Fruit fly (Drosophila melanogaster): ENCODE measurements around the gene Nuak.

Nuak gene

dm6 chr3R:10284169-10284568 lies 20.1 kb downstream of the Nuak start (continued):
- no peak for TF ChIP-seq otp (GFP tag; IDR thresholded peaks at IDR 0.05)
- 0 out of 3 replicates have a peak, but pooled peaks have one; percentile 11 for TF ChIP-seq zen2 (GFP tag; IDR thresholded peaks at IDR 0.05; ENCODE audit: partially characterized antibody)
- 0 out of 3 replicates have a peak, but pooled peaks have one; percentile 55 for TF ChIP-seq CG2199 (GFP tag; IDR thresholded peaks at IDR 0.05)
- TF ChIP-seq CG42726 (GFP tag; IDR thresholded peaks at IDR 0.05; ENCODE audit: partially characterized antibody): no peak
- TF ChIP-seq Lpt (GFP tag; optimal IDR thresholded peaks at IDR 0.05): no peak
- TF ChIP-seq repo (GFP tag; optimal IDR thresholded peaks at IDR 0.05): no peak
- no peak for TF ChIP-seq E2f2 (GFP tag; IDR thresholded peaks at IDR 0.05)
- no peak for TF ChIP-seq cad (GFP tag; optimal IDR thresholded peaks at IDR 0.05)
- TF ChIP-seq Opbp (GFP tag; IDR thresholded peaks at IDR 0.05; ENCODE audit: partially characterized antibody): 0 out of 3 replicates have a peak, but pooled peaks have one; percentile 7
- no peak for TF ChIP-seq CG8765 (GFP tag; IDR thresholded peaks at IDR 0.05)
- TF ChIP-seq grn (GFP tag; optimal IDR thresholded peaks at IDR 0.05): peak; percentile 5
- TF ChIP-seq Mes4 (GFP tag; optimal IDR thresholded peaks at IDR 0.05): no peak
- no peak for TF ChIP-seq CG32772 (GFP tag; IDR thresholded peaks at IDR 0.05)
- TF ChIP-seq CG2678 (tag; optimal IDR thresholded peaks at IDR 0.05): no peak
- no peak for TF ChIP-seq Doc2 (GFP tag; IDR thresholded peaks at IDR 0.05)
- TF ChIP-seq ttk (GFP tag; IDR thresholded peaks at IDR 0.05): no peak
- TF ChIP-seq CG17912 (GFP tag; optimal IDR thresholded peaks at IDR 0.05): no peak
- TF ChIP-seq ab (GFP tag; optimal IDR thresholded peaks at IDR 0.05): no peak
- TF ChIP-seq Trl (optimal IDR thresholded peaks at IDR 0.05): peak; percentile 32 to 46
- TF ChIP-seq Trl (GFP tag; optimal IDR thresholded peaks at IDR 0.05): no peak
- TF ChIP-seq gro (GFP tag; optimal IDR thresholded peaks at IDR 0.05): no peak
- no peak for TF ChIP-seq Kr (GFP tag; optimal IDR thresholded peaks at IDR 0.05)
- no peak for TF ChIP-seq onecut (GFP tag; IDR thresholded peaks at IDR 0.05)
- TF ChIP-seq CG14014 (GFP tag; IDR thresholded peaks at IDR 0.05): no peak
- TF ChIP-seq eyg (GFP tag; optimal IDR thresholded peaks at IDR 0.05): no peak
- TF ChIP-seq CG1792 (GFP tag; optimal IDR thresholded peaks at IDR 0.05): no peak
- TF ChIP-seq CG13296 (GFP tag; optimal IDR thresholded peaks at IDR 0.05): no peak
- TF ChIP-seq CG2120 (GFP tag; optimal IDR thresholded peaks at IDR 0.05): no peak
- no peak for TF ChIP-seq CG11247 (GFP tag; IDR thresholded peaks at IDR 0.05)
- TF ChIP-seq mirr (GFP tag; optimal IDR thresholded peaks at IDR 0.05): no peak
- TF ChIP-seq slbo (GFP tag; IDR thresholded peaks at IDR 0.05): no peak
- TF ChIP-seq lov (optimal IDR thresholded peaks at IDR 0.05): no peak
- TF ChIP-seq lov (GFP tag; IDR thresholded peaks at IDR 0.05): no peak
- peak in 1 of 2 experiments; percentile 54 for TF ChIP-seq Pdp1 (GFP tag; optimal IDR thresholded peaks at IDR 0.05)
- peak; percentile 55 for TF ChIP-seq Sox102F (GFP tag; optimal IDR thresholded peaks at IDR 0.05)
- no peak for TF ChIP-seq Dfd (GFP tag; optimal IDR thresholded peaks at IDR 0.05)
- TF ChIP-seq Atf6 (GFP tag; IDR thresholded peaks at IDR 0.05): no peak

- TF ChIP-seq CG6791 (GFP tag; IDR thresholded peaks at IDR 0.05; ENCODE audit: partially characterized antibody) (peak; percentile 54; the same call in 1 of the 3 replicates), CG3847 (GFP tag; IDR thresholded peaks at IDR 0.05) (no peak), CG7745 (tag; optimal IDR thresholded peaks at IDR 0.05) (no peak), Atf6 (GFP tag; IDR thresholded peaks at IDR 0.05) (peak; percentile 8; the same call in 1 of the 2 replicates), CG31224 (GFP tag; IDR thresholded peaks at IDR 0.05) (no peak), ap (GFP tag; IDR thresholded peaks at IDR 0.05) (no peak), CG32532 (GFP tag; IDR thresholded peaks at IDR 0.05) (peak; percentile 24; the same call in 1 of the 2 replicates), dimm (GFP tag; IDR thresholded peaks at IDR 0.05) (no peak), Hand (GFP tag; optimal IDR thresholded peaks at IDR 0.05) (no peak), E2f2 (GFP tag; IDR thresholded peaks at IDR 0.05) (0 out of 2 replicates have a peak, but pooled peaks have one; percentile 15), mld (GFP tag; IDR thresholded peaks at IDR 0.05; ENCODE audit: partially characterized antibody) (0 out of 3 replicates have a peak, but pooled peaks have one; percentile 35), usp (GFP tag; optimal IDR thresholded peaks at IDR 0.05) (no peak), CG30431 (GFP tag; optimal IDR thresholded peaks at IDR 0.05) (no peak), CG14441 (GFP tag; IDR thresholded peaks at IDR 0.05) (0 out of 2 replicates have a peak, but pooled peaks have one; percentile 6), CG8290 (GFP tag; optimal IDR thresholded peaks at IDR 0.05) (no peak), CG8290 (tag; optimal IDR thresholded peaks at IDR 0.05) (no peak), Ets65A (GFP tag) (peak; percentile 39), Trl (optimal IDR thresholded peaks at IDR 0.05) (peak in 1 of 2 experiments; percentile 44), Trl (GFP tag; optimal IDR thresholded peaks at IDR 0.05) (no peak), psq (GFP tag; optimal IDR thresholded peaks at IDR 0.05) (no peak), otp (GFP tag; IDR thresholded peaks at IDR 0.05) (0 out of 3 replicates have a peak, but pooled peaks have one; percentile 5)
Observed at dm6 chr3R:10311076-10311744, 47.1 kb downstream of the Nuak start, which contains the start of gene CG6293. Gene CG6293, minus strand, starts transcription at chr3R:10311613.

Data from whole organism, embryonic.